Worm (Caenorhabditis elegans) whole organism, young adult: ENCODE measurements around the gene ogr-2.

Experiments used
- B0336.3 ChIP-seq: fragments of 200-800 bp; sonication (Bioruptor generic); IDR thresholded peaks from 2 replicates; pipeline ENCODE4 v1.3.6; 2022; ENCODE audit warnings: missing genetic modification characterization, missing compliant biosample characterization
- C17E4.6 ChIP-seq: fragments of 200-800 bp; sonication (Bioruptor generic); IDR thresholded peaks from 2 replicates; pipeline ENCODE4 v1.3.6; 2022; ENCODE audit warnings: missing genetic modification reagents, missing genetic modification characterization, missing compliant biosample characterization
- F10E7.11 ChIP-seq: sonication (generic microtip); optimal IDR thresholded peaks from 2 replicates; lab custom pipeline; 2017; ENCODE audit warnings: mild to moderate bottlenecking, missing genetic modification characterization, moderate library complexity, missing compliant biosample characterization
- F23B12.7 ChIP-seq: sonication (generic microtip); optimal IDR thresholded peaks from 2 replicates; lab custom pipeline; 2017; ENCODE audit warnings: missing genetic modification characterization, mild to moderate bottlenecking, missing compliant biosample characterization, antibody characterized with exemption, moderate library complexity; ENCODE audit not compliant: insufficient read depth
- F49E8.2 ChIP-seq: sonication (generic microtip); optimal IDR thresholded peaks from 3 replicates; lab custom pipeline; 2017; ENCODE audit warnings: missing genetic modification characterization, mild to moderate bottlenecking, missing compliant biosample characterization, antibody characterized with exemption, moderate library complexity; ENCODE audit not compliant: insufficient read depth
- F57A8.1 ChIP-seq: fragments of 200-800 bp; sonication (Bioruptor generic); optimal IDR thresholded peaks from 2 replicates; lab custom pipeline; 2018; ENCODE audit warnings: mild to moderate bottlenecking, missing genetic modification characterization, moderate library complexity, missing compliant biosample characterization
- K11D2.4 ChIP-seq: fragments of 200-800 bp; sonication (Bioruptor generic); IDR thresholded peaks from 2 replicates; pipeline ENCODE4 v1.3.6; 2022; ENCODE audit warnings: missing genetic modification reagents, missing genetic modification characterization, missing compliant biosample characterization
- Y67H2A.10 ChIP-seq: fragments of 200-800 bp; sonication (Bioruptor generic); conservative IDR thresholded peaks from 2 replicates; pipeline ENCODE4 v1.3.6; 2022; ENCODE audit warnings: missing genetic modification reagents, missing genetic modification characterization, missing compliant biosample characterization
- ama-1 ChIP-seq, 3 experiments: fragments of 150-350 bp in 1 of 3; sonication (generic microtip) in 2 of 3; optimal IDR thresholded peaks; 2 replicates each; lab custom pipeline; 2014 to 2018; ENCODE audit warnings: missing biosample characterization in 2 of 3, missing genetic modification characterization in 2 of 3, missing genetic modification reagents in 2 of 3
- atf-7 ChIP-seq: sonication (generic microtip); optimal IDR thresholded peaks from 2 replicates; lab custom pipeline; 2017; ENCODE audit warnings: mild to moderate bottlenecking, missing genetic modification characterization, missing compliant biosample characterization
- athp-1 ChIP-seq: sonication (generic microtip); optimal IDR thresholded peaks from 2 replicates; lab custom pipeline; 2017; ENCODE audit warnings: mild to moderate bottlenecking, missing genetic modification characterization, missing compliant biosample characterization
- attf-6 ChIP-seq: fragments of 200-800 bp; sonication (Bioruptor generic); IDR thresholded peaks from 2 replicates; pipeline ENCODE4 v1.3.6; 2022; ENCODE audit warnings: missing genetic modification reagents, missing genetic modification characterization, missing compliant biosample characterization
- die-1 ChIP-seq: sonication (generic microtip); optimal IDR thresholded peaks from 2 replicates; lab custom pipeline; 2016; ENCODE audit warnings: missing genotype, mild to moderate bottlenecking, missing genetic modification characterization, missing compliant biosample characterization
- dox-1 ChIP-seq: fragments of 200-800 bp; sonication (Bioruptor generic); IDR thresholded peaks from 2 replicates; pipeline ENCODE4 v1.3.6; 2022; ENCODE audit warnings: missing genetic modification reagents, missing genetic modification characterization, missing compliant biosample characterization
- dpl-1 ChIP-seq: fragments of 150-350 bp; optimal IDR thresholded peaks from 2 replicates; lab custom pipeline; 2014; ENCODE audit warnings: missing biosample characterization, missing genetic modification reagents, missing genetic modification characterization
- ekl-4 ChIP-seq: fragments of 200-800 bp; sonication (Bioruptor generic); IDR thresholded peaks from 2 replicates; pipeline ENCODE4 v1.3.6; 2022; ENCODE audit warnings: missing genetic modification reagents, missing genetic modification characterization, missing compliant biosample characterization
- ets-4 ChIP-seq: fragments of 200-800 bp; sonication (Bioruptor generic); optimal IDR thresholded peaks from 2 replicates; lab custom pipeline; 2018; ENCODE audit warnings: mild to moderate bottlenecking, missing genetic modification characterization, missing compliant biosample characterization
- hlh-12 ChIP-seq: sonication (generic microtip); optimal IDR thresholded peaks from 2 replicates; lab custom pipeline; 2016; ENCODE audit warnings: missing genetic modification characterization, missing compliant biosample characterization
- hmg-1.2 ChIP-seq: fragments of 200-800 bp; sonication (Bioruptor generic); IDR thresholded peaks from 2 replicates; pipeline ENCODE4 v1.3.6; 2022; ENCODE audit warnings: missing genetic modification reagents, missing genetic modification characterization, missing compliant biosample characterization
- hrde-1 ChIP-seq: sonication (generic microtip); optimal IDR thresholded peaks from 2 replicates; lab custom pipeline; 2016; ENCODE audit warnings: missing genetic modification characterization, mild to moderate bottlenecking, missing compliant biosample characterization, moderate library complexity, missing genotype, missing genetic modification reagents, borderline replicate concordance
- hsf-1 ChIP-seq: fragments of 200-800 bp; sonication (Bioruptor generic); IDR thresholded peaks from 2 replicates; pipeline ENCODE4 v1.3.6; 2022; ENCODE audit warnings: missing genetic modification reagents, missing genetic modification characterization, missing compliant biosample characterization
- lag-1 ChIP-seq: fragments of 200-800 bp; sonication (Bioruptor generic); IDR thresholded peaks from 2 replicates; pipeline ENCODE4 v1.3.6; 2022; ENCODE audit warnings: missing genetic modification reagents, missing genetic modification characterization, missing compliant biosample characterization
- lin-40 ChIP-seq: sonication (generic microtip); optimal IDR thresholded peaks from 2 replicates; lab custom pipeline; 2016; ENCODE audit warnings: missing genetic modification characterization, mild to moderate bottlenecking, missing compliant biosample characterization, missing genotype, missing genetic modification reagents
- lir-1 ChIP-seq: fragments of 200-800 bp; sonication (Bioruptor generic); conservative IDR thresholded peaks from 2 replicates; pipeline ENCODE4 v1.3.6; 2022; ENCODE audit warnings: missing genetic modification reagents, missing genetic modification characterization, missing compliant biosample characterization
- lsl-1 ChIP-seq: fragments of 200-800 bp; sonication (Bioruptor generic); optimal IDR thresholded peaks from 2 replicates; lab custom pipeline; 2018; ENCODE audit warnings: mild to moderate bottlenecking, missing genetic modification characterization, moderate library complexity, missing compliant biosample characterization
- madf-8 ChIP-seq: fragments of 200-800 bp; sonication (Bioruptor generic); conservative IDR thresholded peaks from 2 replicates; pipeline ENCODE4 v1.3.6; 2022; ENCODE audit warnings: missing genetic modification reagents, missing genetic modification characterization, missing compliant biosample characterization
- mcd-1 ChIP-seq: fragments of 200-800 bp; sonication (Bioruptor generic); IDR thresholded peaks from 2 replicates; pipeline ENCODE4 v1.3.6; 2022; ENCODE audit warnings: missing genetic modification reagents, missing genetic modification characterization, missing compliant biosample characterization
- mes-4 ChIP-seq: sonication (generic microtip); optimal IDR thresholded peaks from 2 replicates; lab custom pipeline; 2016; ENCODE audit warnings: missing genotype, missing genetic modification characterization, missing compliant biosample characterization
- mxl-1 ChIP-seq: sonication (generic microtip); optimal IDR thresholded peaks from 2 replicates; lab custom pipeline; 2016; ENCODE audit warnings: missing genetic modification characterization, missing compliant biosample characterization
- nfya-1 ChIP-seq: sonication (generic microtip); optimal IDR thresholded peaks from 2 replicates; lab custom pipeline; 2017; ENCODE audit warnings: antibody characterized with exemption, missing compliant biosample characterization, missing genetic modification characterization, borderline replicate concordance; ENCODE audit not compliant: insufficient read depth
- nhr-90 ChIP-seq: sonication (generic microtip); optimal IDR thresholded peaks from 2 replicates; lab custom pipeline; 2016; ENCODE audit warnings: missing genotype, mild to moderate bottlenecking, missing genetic modification characterization, missing compliant biosample characterization
- pha-4 ChIP-seq: fragments of 150-350 bp; sonication (generic microtip); optimal IDR thresholded peaks from 2 replicates; lab custom pipeline; 2014; ENCODE audit warnings: missing biosample characterization, missing genetic modification reagents, missing genetic modification characterization
- sdz-38 ChIP-seq: sonication (generic microtip); optimal IDR thresholded peaks from 2 replicates; lab custom pipeline; 2016; ENCODE audit warnings: missing genotype, missing genetic modification characterization, missing compliant biosample characterization
- snpc-1.3 ChIP-seq: sonication (generic microtip); optimal IDR thresholded peaks from 2 replicates; lab custom pipeline; 2017; ENCODE audit warnings: missing genetic modification characterization, mild to moderate bottlenecking, missing compliant biosample characterization, antibody characterized with exemption, moderate library complexity, missing genotype, missing genetic modification reagents; ENCODE audit not compliant: insufficient read depth
- snpc-3.4 ChIP-seq: sonication (generic microtip); optimal IDR thresholded peaks from 2 replicates; lab custom pipeline; 2017; ENCODE audit warnings: missing genetic modification characterization, mild to moderate bottlenecking, missing compliant biosample characterization, antibody characterized with exemption, moderate library complexity, missing genotype, missing genetic modification reagents
- somi-1 ChIP-seq: fragments of 200-800 bp; sonication (Bioruptor generic); optimal IDR thresholded peaks from 2 replicates; lab custom pipeline; 2018; ENCODE audit warnings: mild to moderate bottlenecking, missing genetic modification characterization, missing compliant biosample characterization
- sptf-2 ChIP-seq: fragments of 200-800 bp; sonication (Bioruptor generic); optimal IDR thresholded peaks from 2 replicates; lab custom pipeline; 2018; ENCODE audit warnings: mild to moderate bottlenecking, missing genetic modification characterization, missing compliant biosample characterization
- tbp1 ChIP-seq: fragments of 200-800 bp; sonication (Bioruptor generic); optimal IDR thresholded peaks from 2 replicates; lab custom pipeline; 2018; ENCODE audit warnings: mild to moderate bottlenecking, missing genetic modification characterization, missing compliant biosample characterization
- tlf-1 ChIP-seq: fragments of 200-800 bp; sonication (Bioruptor generic); optimal IDR thresholded peaks from 2 replicates; lab custom pipeline; 2018; ENCODE audit warnings: mild to moderate bottlenecking, missing genetic modification characterization, missing compliant biosample characterization
- unc-130 ChIP-seq: sonication (generic microtip); optimal IDR thresholded peaks from 2 replicates; lab custom pipeline; 2016; ENCODE audit warnings: missing genetic modification reagents, missing genetic modification characterization, missing compliant biosample characterization
- unc-62 ChIP-seq: fragments of 150-350 bp; optimal IDR thresholded peaks from 2 replicates; lab custom pipeline; 2014; ENCODE audit warnings: missing biosample characterization, missing genetic modification reagents, missing genetic modification characterization
- xnd-1 ChIP-seq: sonication (generic microtip); optimal IDR thresholded peaks from 2 replicates; lab custom pipeline; 2016; ENCODE audit warnings: missing genotype, missing genetic modification reagents, missing genetic modification characterization, missing compliant biosample characterization
- ztf-18 ChIP-seq: sonication (generic microtip); optimal IDR thresholded peaks from 2 replicates; lab custom pipeline; 2016; ENCODE audit warnings: missing genotype, mild to moderate bottlenecking, missing genetic modification characterization, missing compliant biosample characterization
- ztf-26 ChIP-seq: sonication (generic microtip); optimal IDR thresholded peaks from 2 replicates; lab custom pipeline; 2017; ENCODE audit warnings: missing genetic modification characterization, missing compliant biosample characterization

Gene ogr-2

ce11 chrII:10016013-10016412 lies 24.9 kb upstream of the ogr-2 start, which contains the start of gene lec-2 (continued):
- TF ChIP-seq athp-1 (tag; lab: Kevin White, UChicago) (no peak), lin-40 (tag; lab: Kevin White, UChicago) (peak; percentile 63), pha-4 (tag; lab: Kevin White, UChicago) (no peak), die-1 (peak; percentile 12)
- TF ChIP-seq, all 124 proteins: peak for 20

ce11 chrII:10017528-10017927 lies 23.4 kb upstream of the ogr-2 start:
- TF ChIP-seq snpc-1.3 (tag; lab: Kevin White, UChicago) (no peak), Y67H2A.10 (GFP tag; lab: Robert Waterston, UW) (no peak), mes-4 (no peak), unc-62 (GFP tag; lab: Kevin White, UChicago) (no peak), F49E8.2 (tag; lab: Kevin White, UChicago) (no peak), sdz-38 (tag; lab: Kevin White, UChicago) (no peak), attf-6 (GFP tag; lab: Robert Waterston, UW) (no peak), B0336.3 (no peak), dox-1 (GFP tag; lab: Robert Waterston, UW) (no peak), snpc-3.4 (tag; lab: Kevin White, UChicago) (no peak), unc-130 (no peak), nhr-90 (no peak), hmg-1.2 (GFP tag; lab: Robert Waterston, UW) (no peak)

- TF ChIP-seq xnd-1 (tag; lab: Kevin White, UChicago) (no peak), dpl-1 (GFP tag; lab: Kevin White, UChicago) (no peak), hsf-1 (GFP tag; lab: Robert Waterston, UW) (no peak), F10E7.11 (tag; lab: Kevin White, UChicago) (no peak), atf-7 (tag; lab: Kevin White, UChicago) (no peak), tlf-1 (GFP tag; lab: Kevin White, UChicago) (no peak), ets-4 (GFP tag; lab: Kevin White, UChicago) (no peak), die-1 (no peak), K11D2.4 (GFP tag; lab: Robert Waterston, UW) (peak; percentile 78), F57A8.1 (no peak), hrde-1 (tag; lab: Kevin White, UChicago) (no peak), ekl-4 (GFP tag; lab: Robert Waterston, UW) (no peak), F23B12.7 (no peak), hlh-12 (tag; lab: Kevin White, UChicago) (no peak), lin-40 (tag; lab: Kevin White, UChicago) (peak; percentile 25), ztf-26 (tag; lab: Kevin White, UChicago) (peak; percentile 52), lir-1 (GFP tag; lab: Robert Waterston, UW) (no peak), ztf-18 (tag; lab: Kevin White, UChicago) (no peak), sptf-2 (no peak), madf-8 (GFP tag; lab: Robert Waterston, UW) (no peak), lag-1 (GFP tag; lab: Robert Waterston, UW) (no peak), tbp1 (no peak), ama-1 (optimal IDR thresholded peaks at IDR 0.05; lab: Kevin White, UChicago) (no peak), ama-1 (GFP tag; optimal IDR thresholded peaks at IDR 0.05; lab: Kevin White, UChicago) (no peak), C17E4.6 (GFP tag; lab: Robert Waterston, UW) (no peak), mcd-1 (GFP tag; lab: Robert Waterston, UW) (no peak), mxl-1 (tag; lab: Kevin White, UChicago) (no peak), pha-4 (tag; lab: Kevin White, UChicago) (no peak), nhr-90 (no peak), somi-1 (GFP tag; lab: Kevin White, UChicago) (peak; percentile 15), attf-6 (GFP tag; lab: Robert Waterston, UW) (no peak), nfya-1 (tag; lab: Kevin White, UChicago) (no peak), unc-62 (GFP tag; lab: Kevin White, UChicago) (no peak), lsl-1 (GFP tag; lab: Kevin White, UChicago) (no peak)
These were observed 21.3 kb upstream of the ogr-2 start for ce11 chrII:10019669-10020068.
